Fruit fly (Drosophila melanogaster) whole organism: ENCODE measurements around the gene CG15812.

ENCODE experiments used
- CG8478 ChIP-seq: fragments of >200 bp; optimal IDR thresholded peaks from 2 replicates; lab custom pipeline; 2018; ENCODE audit warnings: inconsistent platforms
- EcR ChIP-seq, 2 experiments: fragments of >200 bp; optimal IDR thresholded peaks; 2 replicates each; lab custom pipeline; 2017; ENCODE audit warnings: missing biosample characterization in 2 of 2, missing genetic modification characterization in 2 of 2, missing genetic modification reagents in 2 of 2
- pan ChIP-seq: fragments of >200 bp; optimal IDR thresholded peaks from 2 replicates; lab custom pipeline; 2017
- usp ChIP-seq: fragments of >200 bp; optimal IDR thresholded peaks from 2 replicates; lab custom pipeline; 2017; ENCODE audit warnings: missing biosample characterization, missing genetic modification characterization, mixed read lengths

dm6 chr3L:3179474-3179873 lies 19.7 kb downstream of the CG15812 start:
- TF ChIP-seq EcR (GFP tag; optimal IDR thresholded peaks at IDR 0.05; lab: Kevin White, UChicago) (peak in 1 of 2 experiments; percentile 79), pan (lab: Kevin White, UChicago) (no peak), usp (no peak), CG8478 (lab: Kevin White, UChicago) (no peak)
